Fruit fly (Drosophila melanogaster) whole organism, embryonic: ENCODE data around the gene ebd1.

Experiments used
- ATbp ChIP-seq: fragments of 200-800 bp; sonication (Bioruptor generic); optimal IDR thresholded peaks from 2 replicates; lab custom pipeline; 2017; ENCODE audit warnings: missing biosample characterization, mild to moderate bottlenecking, missing genetic modification characterization, missing genetic modification reagents
- Antp ChIP-seq: fragments of 200-800 bp; sonication (Bioruptor generic); optimal IDR thresholded peaks from 3 replicates; lab custom pipeline; 2016; ENCODE audit warnings: missing biosample characterization, missing genetic modification characterization
- Blimp-1 ChIP-seq: fragments of 200-800 bp; sonication (Bioruptor generic); optimal IDR thresholded peaks from 3 replicates; lab custom pipeline; 2018; ENCODE audit warnings: missing biosample characterization, missing genetic modification characterization, mild to moderate bottlenecking, moderate library complexity, missing genetic modification reagents
- Bteb2 ChIP-seq: fragments of 200-800 bp; sonication (Bioruptor generic); optimal IDR thresholded peaks from 2 replicates; lab custom pipeline; 2016; ENCODE audit warnings: missing biosample characterization, missing genetic modification characterization
- CG10543 ChIP-seq: fragments of 200-800 bp; sonication (Bioruptor generic); optimal IDR thresholded peaks from 3 replicates; lab custom pipeline; 2017; ENCODE audit warnings: missing biosample characterization, mild to moderate bottlenecking, missing genetic modification characterization, moderate library complexity
- CG11093 ChIP-seq: fragments of 200-800 bp; sonication (Bioruptor generic); IDR thresholded peaks from 3 replicates; pipeline ENCODE4 v1.3.6; 2022; ENCODE audit warnings: missing biosample characterization, missing genetic modification characterization
- CG11456 ChIP-seq: fragments of 200-800 bp; sonication (Bioruptor generic); IDR thresholded peaks from 3 replicates; pipeline ENCODE4 v1.3.6; 2022; ENCODE audit warnings: missing biosample characterization, missing genetic modification characterization
- CG11696 ChIP-seq: fragments of 200-800 bp; sonication (Bioruptor generic); IDR thresholded peaks from 2 replicates; pipeline ENCODE4 v1.3.6; 2022; ENCODE audit warnings: missing biosample characterization, missing genetic modification characterization
- CG12236 ChIP-seq: fragments of 200-800 bp; sonication (Bioruptor generic); optimal IDR thresholded peaks from 2 replicates; lab custom pipeline; 2016; ENCODE audit warnings: missing biosample characterization, missing genetic modification characterization
- CG15696 ChIP-seq: fragments of 200-800 bp; sonication (Bioruptor generic); optimal IDR thresholded peaks from 2 replicates; lab custom pipeline; 2019; ENCODE audit warnings: missing biosample characterization, mild to moderate bottlenecking, missing genetic modification characterization, moderate library complexity
- CG17328 ChIP-seq: fragments of 200-800 bp; sonication (Bioruptor generic); IDR thresholded peaks from 2 replicates; pipeline ENCODE4 v1.3.6; 2022; ENCODE audit warnings: missing biosample characterization, missing genetic modification characterization
- CG17359 ChIP-seq: fragments of 200-800 bp; sonication (Bioruptor generic); optimal IDR thresholded peaks from 3 replicates; lab custom pipeline; 2018; ENCODE audit warnings: missing biosample characterization, mild to moderate bottlenecking, missing genetic modification characterization, moderate library complexity
- CG18599 ChIP-seq: fragments of 200-800 bp; sonication (Bioruptor generic); optimal IDR thresholded peaks from 3 replicates; lab custom pipeline; 2017; ENCODE audit warnings: missing biosample characterization, missing genetic modification characterization, mild to moderate bottlenecking, moderate library complexity, missing genetic modification reagents
- CG18764 ChIP-seq: fragments of 200-800 bp; sonication (Bioruptor generic); optimal IDR thresholded peaks from 3 replicates; lab custom pipeline; 2016; ENCODE audit warnings: missing biosample characterization, missing genetic modification characterization
- CG3281 ChIP-seq: fragments of 200-800 bp; sonication (Bioruptor generic); optimal IDR thresholded peaks from 3 replicates; lab custom pipeline; 2017; ENCODE audit warnings: missing biosample characterization, mild to moderate bottlenecking, missing genetic modification characterization
- CG34224 ChIP-seq: fragments of 200-800 bp; sonication (Bioruptor generic); IDR thresholded peaks from 3 replicates; pipeline ENCODE4 v1.3.6; 2022; ENCODE audit warnings: missing biosample characterization, missing genetic modification characterization; ENCODE audit not compliant: partially characterized antibody
- CG3838 ChIP-seq: fragments of 200-800 bp; sonication (Bioruptor generic); optimal IDR thresholded peaks from 3 replicates; lab custom pipeline; 2016; ENCODE audit warnings: missing biosample characterization, missing genetic modification characterization
- CG3995 ChIP-seq: fragments of 200-800 bp; sonication (Bioruptor generic); optimal IDR thresholded peaks from 3 replicates; lab custom pipeline; 2016; ENCODE audit warnings: missing biosample characterization, missing genetic modification characterization
- CG4617 ChIP-seq: fragments of 200-800 bp; sonication (Bioruptor generic); optimal IDR thresholded peaks from 3 replicates; lab custom pipeline; 2016; ENCODE audit warnings: missing biosample characterization, missing genetic modification characterization, borderline replicate concordance
- CG6683 ChIP-seq: fragments of 200-800 bp; sonication (Bioruptor generic); optimal IDR thresholded peaks from 2 replicates; lab custom pipeline; 2017; ENCODE audit warnings: missing biosample characterization, mild to moderate bottlenecking, missing genetic modification characterization, missing genetic modification reagents
- CG7357 ChIP-seq: fragments of 200-800 bp; sonication (Bioruptor generic); IDR thresholded peaks from 3 replicates; pipeline ENCODE4 v1.3.6; 2022; ENCODE audit warnings: missing biosample characterization, missing genetic modification characterization
- CG8290 ChIP-seq, 3 experiments: fragments of 200-800 bp; sonication (Bioruptor generic); optimal IDR thresholded peaks; 2 replicates each; lab custom pipeline; 2016 to 2019; ENCODE audit warnings: missing biosample characterization in 3 of 3, missing genetic modification characterization in 3 of 3, mild to moderate bottlenecking in 2 of 3, moderate library complexity in 1 of 3
- CG8944 ChIP-seq: fragments of 200-800 bp; sonication (Bioruptor generic); optimal IDR thresholded peaks from 3 replicates; lab custom pipeline; 2016; ENCODE audit warnings: missing biosample characterization, missing genetic modification characterization
- CG9876 ChIP-seq: fragments of 200-800 bp; sonication (Bioruptor generic); optimal IDR thresholded peaks from 2 replicates; lab custom pipeline; 2016; ENCODE audit warnings: missing biosample characterization, missing genetic modification characterization
- Dip3 ChIP-seq: fragments of 200-800 bp; sonication (Bioruptor generic); optimal IDR thresholded peaks from 3 replicates; lab custom pipeline; 2016; ENCODE audit warnings: missing biosample characterization, missing genetic modification characterization
- Dref ChIP-seq: fragments of 200-800 bp; sonication (Bioruptor generic); IDR thresholded peaks from 2 replicates; pipeline ENCODE4 v1.3.6; 2022; ENCODE audit warnings: missing biosample characterization, missing genetic modification characterization
- Fer3 ChIP-seq: fragments of 200-800 bp; sonication (Bioruptor generic); optimal IDR thresholded peaks from 2 replicates; lab custom pipeline; 2018; ENCODE audit warnings: missing biosample characterization, mild to moderate bottlenecking, missing genetic modification characterization, moderate library complexity
- H2.0 ChIP-seq: fragments of 200-800 bp; sonication (Bioruptor generic); IDR thresholded peaks from 2 replicates; pipeline ENCODE4 v1.3.6; 2022; ENCODE audit warnings: missing biosample characterization, missing genetic modification characterization
- HLH54F ChIP-seq: fragments of 200-800 bp; sonication (Bioruptor generic); optimal IDR thresholded peaks from 3 replicates; lab custom pipeline; 2016; ENCODE audit warnings: missing biosample characterization, missing genetic modification characterization
- Mad ChIP-seq: fragments of 200-800 bp; sonication (Bioruptor generic); optimal IDR thresholded peaks from 2 replicates; lab custom pipeline; 2016; ENCODE audit warnings: missing biosample characterization, missing genetic modification characterization
- Med ChIP-seq: fragments of 200-800 bp; sonication (Bioruptor generic); peaks from one replicate; lab custom pipeline; 2016; ENCODE audit warnings: missing biosample characterization, missing genetic modification characterization, mild to moderate bottlenecking, inconsistent platforms, moderate library complexity
- Scr ChIP-seq: fragments of 200-800 bp; sonication (Bioruptor generic); IDR thresholded peaks from 2 replicates; pipeline ENCODE4 v1.3.6; 2022; ENCODE audit warnings: missing biosample characterization, missing genetic modification characterization; ENCODE audit not compliant: partially characterized antibody
- Tbp ChIP-seq: fragments of >200 bp; optimal IDR thresholded peaks from 2 replicates; lab custom pipeline; 2018; ENCODE audit warnings: missing biosample characterization, missing genetic modification characterization
- Trl ChIP-seq, 3 experiments: fragments of >200 bp in 2 of 3; fragments of 200-800 bp in 1 of 3; sonication (Bioruptor generic) in 1 of 3; optimal IDR thresholded peaks; 2 replicates in 1 of 3; 3 replicates in 2 of 3; lab custom pipeline; 2016 to 2017; ENCODE audit warnings: missing biosample characterization in 1 of 3, missing genetic modification characterization in 1 of 3
- ab ChIP-seq: fragments of 200-800 bp; sonication (Bioruptor generic); optimal IDR thresholded peaks from 2 replicates; lab custom pipeline; 2016; ENCODE audit warnings: missing biosample characterization, missing genetic modification characterization
- az2 ChIP-seq: fragments of 200-800 bp; sonication (Bioruptor generic); optimal IDR thresholded peaks from 3 replicates; lab custom pipeline; 2016; ENCODE audit warnings: missing biosample characterization, missing genetic modification characterization
- cad ChIP-seq: fragments of >200 bp; optimal IDR thresholded peaks from 2 replicates; lab custom pipeline; 2017; ENCODE audit warnings: missing biosample characterization, missing genetic modification characterization
- esg ChIP-seq: fragments of 200-800 bp; sonication (Bioruptor generic); conservative IDR thresholded peaks from 2 replicates; pipeline ENCODE4 v1.3.6; 2022; ENCODE audit warnings: missing biosample characterization, missing genetic modification characterization
- eyg ChIP-seq: fragments of 200-800 bp; sonication (Bioruptor generic); optimal IDR thresholded peaks from 3 replicates; lab custom pipeline; 2016; ENCODE audit warnings: missing biosample characterization, missing genetic modification characterization
- fru ChIP-seq: fragments of >200 bp; optimal IDR thresholded peaks from 2 replicates; lab custom pipeline; 2017
- gce ChIP-seq: fragments of 200-800 bp; sonication (Bioruptor generic); IDR thresholded peaks from 3 replicates; pipeline ENCODE4 v1.3.6; 2022; ENCODE audit warnings: missing biosample characterization, missing genetic modification characterization
- gt ChIP-seq: fragments of 200-800 bp; sonication (Bioruptor generic); IDR thresholded peaks from 2 replicates; pipeline ENCODE4 v1.3.6; 2022; ENCODE audit warnings: missing biosample characterization, missing genetic modification characterization
- inv ChIP-seq: fragments of 200-800 bp; sonication (Bioruptor generic); IDR thresholded peaks from 2 replicates; pipeline ENCODE4 v1.3.6; 2022; ENCODE audit warnings: missing biosample characterization, missing genetic modification characterization; ENCODE audit not compliant: partially characterized antibody
- ken ChIP-seq: fragments of 200-800 bp; sonication (Bioruptor generic); IDR thresholded peaks from 3 replicates; pipeline ENCODE4 v1.3.6; 2022; ENCODE audit warnings: missing biosample characterization, missing genetic modification characterization
- klu ChIP-seq: fragments of 200-800 bp; sonication (Bioruptor generic); IDR thresholded peaks from 2 replicates; pipeline ENCODE4 v1.3.6; 2022; ENCODE audit warnings: missing biosample characterization, missing genetic modification characterization
- knrl ChIP-seq: fragments of 200-800 bp; sonication (Bioruptor generic); IDR thresholded peaks from 3 replicates; pipeline ENCODE4 v1.3.6; 2022; ENCODE audit warnings: missing biosample characterization, missing genetic modification characterization; ENCODE audit not compliant: partially characterized antibody
- lov ChIP-seq, 2 experiments: fragments of 200-800 bp in 1 of 2; fragments of >200 bp in 1 of 2; sonication (Bioruptor generic) in 1 of 2; IDR thresholded peaks in 1 of 2; optimal IDR thresholded peaks in 1 of 2; 2 replicates in 1 of 2; 3 replicates in 1 of 2; pipeline versions ENCODE4 v1.3.6 to Lab custom; 2017 to 2022; ENCODE audit warnings: missing biosample characterization in 1 of 2, missing genetic modification characterization in 1 of 2
- nerfin-1 ChIP-seq: fragments of 200-800 bp; sonication (Bioruptor generic); optimal IDR thresholded peaks from 3 replicates; lab custom pipeline; 2019; ENCODE audit warnings: missing biosample characterization, mild to moderate bottlenecking, missing genetic modification characterization, moderate library complexity
- wdn ChIP-seq: fragments of 200-800 bp; sonication (Bioruptor generic); IDR thresholded peaks from 2 replicates; pipeline ENCODE4 v1.3.6; 2022; ENCODE audit warnings: missing biosample characterization, missing genetic modification characterization
- zen ChIP-seq: fragments of 200-800 bp; sonication (Bioruptor generic); optimal IDR thresholded peaks from 3 replicates; lab custom pipeline; 2018; ENCODE audit warnings: missing biosample characterization, mild to moderate bottlenecking, missing genetic modification characterization, moderate library complexity

ebd1 gene

DNA sequence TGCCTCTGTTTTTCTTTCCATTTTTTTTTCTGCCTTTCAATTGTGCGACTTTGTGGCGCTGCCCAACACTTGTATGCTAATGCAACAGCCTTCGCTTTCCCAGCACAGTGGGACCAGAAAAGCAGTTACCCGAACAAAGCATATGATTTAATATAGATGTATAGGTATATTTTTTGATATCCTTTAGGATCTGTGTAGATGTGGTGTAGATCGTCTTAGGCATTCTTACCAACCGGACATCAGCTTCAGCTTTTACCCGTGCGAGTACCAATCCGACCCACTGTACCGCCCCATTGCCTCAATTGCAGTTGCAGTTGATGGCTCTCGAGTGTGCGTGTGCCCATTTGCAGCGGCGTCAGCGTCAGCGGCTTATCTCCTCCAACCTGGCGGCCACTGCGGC lies 48.9 kb downstream of the ebd1 start (continued):
- TF ChIP-seq CG8944 (GFP tag; lab: Kevin White, UChicago) (peak; percentile 15), CG17328 (GFP tag; lab: Robert Waterston, UW) (peak; percentile 82), Dref (GFP tag; lab: Robert Waterston, UW) (no peak), CG11093 (GFP tag; lab: Robert Waterston, UW) (0 out of 3 replicates have a peak, but pooled peaks have one; percentile 36), CG7357 (peak; percentile 51; the same call in 2 of the 3 replicates), CG11696 (GFP tag; lab: Robert Waterston, UW) (0 out of 2 replicates have a peak, but pooled peaks have one; percentile 43), Bteb2 (GFP tag; lab: Kevin White, UChicago) (peak; percentile 16), Dip3 (GFP tag; lab: Kevin White, UChicago) (no peak), fru (lab: Kevin White, UChicago) (no peak), nerfin-1 (tag; lab: Kevin White, UChicago) (peak; percentile 36), ab (GFP tag; lab: Kevin White, UChicago) (peak; percentile 12), ken (GFP tag; lab: Robert Waterston, UW) (peak; percentile 67; the same call in 2 of the 3 replicates), ATbp (GFP tag; lab: Kevin White, UChicago) (peak; percentile 80), gce (peak; percentile 71; the same call in 1 of the 3 replicates), CG12236 (GFP tag; lab: Kevin White, UChicago) (no peak), CG15696 (tag; lab: Kevin White, UChicago) (peak; percentile 37), CG4617 (GFP tag; lab: Kevin White, UChicago) (no peak), Tbp (GFP tag; lab: Kevin White, UChicago) (no peak), CG34224 (no peak), CG17359 (tag; lab: Kevin White, UChicago) (peak; percentile 75), CG11456 (GFP tag; lab: Robert Waterston, UW) (peak; percentile 46; the same call in 2 of the 3 replicates), Fer3 (tag; lab: Kevin White, UChicago) (no peak), CG9876 (GFP tag; lab: Kevin White, UChicago) (no peak), Mad (GFP tag; lab: Kevin White, UChicago) (peak; percentile 57), esg (GFP tag; lab: Robert Waterston, UW) (peak; percentile 63), wdn (peak; percentile 16; the same call in 1 of the 2 replicates), Antp (peak; percentile 21), CG3281 (no peak), HLH54F (peak; percentile 36), CG3995 (GFP tag; lab: Kevin White, UChicago) (no peak), CG3838 (peak; percentile 20), az2 (GFP tag; lab: Kevin White, UChicago) (peak; percentile 65), Blimp-1 (GFP tag; lab: Kevin White, UChicago) (peak; percentile 84), cad (GFP tag; lab: Kevin White, UChicago) (no peak), CG18764 (peak; percentile 16), zen (tag; lab: Kevin White, UChicago) (peak; percentile 49), inv (GFP tag; lab: Robert Waterston, UW) (no peak), CG6683 (GFP tag; lab: Kevin White, UChicago) (no peak), klu (GFP tag; lab: Robert Waterston, UW) (no peak), eyg (no peak), gt (GFP tag; lab: Robert Waterston, UW) (no peak), lov (optimal IDR thresholded peaks at IDR 0.05; lab: Kevin White, UChicago) (no peak), lov (GFP tag; IDR thresholded peaks at IDR 0.05; lab: Robert Waterston, UW) (0 out of 3 replicates have a peak, but pooled peaks have one; percentile 69), CG8290 (GFP tag; optimal IDR thresholded peaks at IDR 0.05; lab: Kevin White, UChicago) (no peak), CG8290 (tag; optimal IDR thresholded peaks at IDR 0.05; lab: Kevin White, UChicago) (peak in 1 of 2 experiments; percentile 63), Scr (GFP tag; lab: Robert Waterston, UW) (no peak), H2.0 (peak; percentile 62), CG18599 (peak; percentile 16), knrl (GFP tag; lab: Robert Waterston, UW) (no peak), Med (GFP tag; lab: Kevin White, UChicago) (peak; percentile 89), Trl (optimal IDR thresholded peaks at IDR 0.05; lab: Kevin White, UChicago) (no peak), Trl (GFP tag; optimal IDR thresholded peaks at IDR 0.05; lab: Kevin White, UChicago) (peak; percentile 30), CG10543 (GFP tag; lab: Kevin White, UChicago) (no peak)
